Worm (Caenorhabditis elegans): ENCODE measurements around the gene srh-239.

- TF ChIP-seq nhr-11 (tag; optimal IDR thresholded peaks at IDR 0.05) = no peak
- no peak for TF ChIP-seq pag-3 (tag; optimal IDR thresholded peaks at IDR 0.05; ENCODE audit: borderline replicate concordance, insufficient read depth)
- no peak for TF ChIP-seq unc-62 (GFP tag; optimal IDR thresholded peaks at IDR 0.05)
- TF ChIP-seq efl-1 (optimal IDR thresholded peaks at IDR 0.05) = no peak
- no peak for TF ChIP-seq efl-1 (GFP tag; optimal IDR thresholded peaks at IDR 0.05 in 1 of 2)
- no peak for TF ChIP-seq fos-1 (tag; optimal IDR thresholded peaks at IDR 0.05)
- TF ChIP-seq elt-3 (tag; optimal IDR thresholded peaks at IDR 0.05) = no peak
Measured at ce11 chrV:15436133-15436532, 9.4 kb upstream of the srh-239 start.
